Fruit fly (Drosophila melanogaster): ENCODE measurements around the gene Wdr37.

Gene Wdr37

dm6 chr3R:18381014-18381512 lies 21.5 kb downstream of the Wdr37 start, which contains the start of gene CG7675 (continued):
- peak; percentile 77 for TF ChIP-seq CG10979 (tag; optimal IDR thresholded peaks at IDR 0.05)
- TF ChIP-seq zfh1 (GFP tag; IDR thresholded peaks at IDR 0.05): no peak
- TF ChIP-seq CG13287 (GFP tag; IDR thresholded peaks at IDR 0.05; ENCODE audit: partially characterized antibody): peak; percentile 24; the same call in 1 of the 2 replicates
- TF ChIP-seq pum (GFP tag; optimal IDR thresholded peaks at IDR 0.05): no peak
- no peak for TF ChIP-seq CG30403 (GFP tag; optimal IDR thresholded peaks at IDR 0.05)
- TF ChIP-seq prd (optimal IDR thresholded peaks at IDR 0.05): no peak
- no peak for TF ChIP-seq prd (GFP tag; IDR thresholded peaks at IDR 0.05)
- no peak for TF ChIP-seq Fer2 (tag; optimal IDR thresholded peaks at IDR 0.05)
- no peak for TF ChIP-seq ewg (GFP tag; optimal IDR thresholded peaks at IDR 0.05)
- no peak for TF ChIP-seq Mad (GFP tag; optimal IDR thresholded peaks at IDR 0.05)
- no peak for TF ChIP-seq zf30C (GFP tag; optimal IDR thresholded peaks at IDR 0.05)
- peak in 1 of 2 experiments; percentile 61 for TF ChIP-seq bsh (GFP tag; optimal IDR thresholded peaks at IDR 0.05)
- peak; percentile 5 for TF ChIP-seq HHEX (GFP tag; optimal IDR thresholded peaks at IDR 0.05)
- no peak for TF ChIP-seq CG7271 (tag; optimal IDR thresholded peaks at IDR 0.05)
- no peak for TF ChIP-seq ro (GFP tag; IDR thresholded peaks at IDR 0.05)
- no peak for TF ChIP-seq CG8478 (optimal IDR thresholded peaks at IDR 0.05)
- TF ChIP-seq CG15601 (tag; optimal IDR thresholded peaks at IDR 0.05): no peak
- TF ChIP-seq Trl (optimal IDR thresholded peaks at IDR 0.05): peak; percentile 20 to 26
- TF ChIP-seq Trl (GFP tag; optimal IDR thresholded peaks at IDR 0.05): no peak
- no peak for TF ChIP-seq CG30020 (tag; optimal IDR thresholded peaks at IDR 0.05)
- TF ChIP-seq CG1529 (GFP tag; optimal IDR thresholded peaks at IDR 0.05): no peak
- no peak for TF ChIP-seq Sox102F (GFP tag; optimal IDR thresholded peaks at IDR 0.05)
- no peak for TF ChIP-seq Dll (GFP tag; IDR thresholded peaks at IDR 0.05; ENCODE audit: partially characterized antibody)
- TF ChIP-seq CG15514 (GFP tag; optimal IDR thresholded peaks at IDR 0.05): peak; percentile 2
- TF ChIP-seq pita (GFP tag; optimal IDR thresholded peaks at IDR 0.05): no peak
- TF ChIP-seq CG34422 (GFP tag; IDR thresholded peaks at IDR 0.05): peak; percentile 60; the same call in 1 of the 3 replicates
- peak; percentile 46 for TF ChIP-seq sens (GFP tag)
- no peak for TF ChIP-seq pho (GFP tag; optimal IDR thresholded peaks at IDR 0.05)
- no peak for TF ChIP-seq CG16779 (GFP tag; IDR thresholded peaks at IDR 0.05)
- TF ChIP-seq CG10147 (GFP tag; optimal IDR thresholded peaks at IDR 0.05): no peak
- peak; percentile 44 for TF ChIP-seq Jarid2 (GFP tag; optimal IDR thresholded peaks at IDR 0.05)
- no peak for TF ChIP-seq ranshi (GFP tag; IDR thresholded peaks at IDR 0.05)
- TF ChIP-seq CG6813 (GFP tag; optimal IDR thresholded peaks at IDR 0.05): no peak
- TF ChIP-seq CG1024 (GFP tag; IDR thresholded peaks at IDR 0.05): no peak
- no peak for TF ChIP-seq CG17361 (GFP tag; IDR thresholded peaks at IDR 0.05)
- TF ChIP-seq CG10543 (GFP tag; optimal IDR thresholded peaks at IDR 0.05): peak; percentile 34
- TF ChIP-seq sd (tag; optimal IDR thresholded peaks at IDR 0.05): peak; percentile 84
- no peak for TF ChIP-seq CG10431 (GFP tag; optimal IDR thresholded peaks at IDR 0.05)
- TF ChIP-seq CoRest (tag; optimal IDR thresholded peaks at IDR 0.05): no peak
- no peak for TF ChIP-seq fru (optimal IDR thresholded peaks at IDR 0.05)
- no peak for TF ChIP-seq CG30431 (GFP tag; optimal IDR thresholded peaks at IDR 0.05)
- TF ChIP-seq CG11456 (GFP tag; IDR thresholded peaks at IDR 0.05): no peak
- TF ChIP-seq CG1832 (GFP tag; optimal IDR thresholded peaks at IDR 0.05): no peak
- no peak for TF ChIP-seq Aef1 (GFP tag; IDR thresholded peaks at IDR 0.05)
- TF ChIP-seq kni (GFP tag; optimal IDR thresholded peaks at IDR 0.05): peak; percentile 79
- TF ChIP-seq CG11696 (GFP tag; IDR thresholded peaks at IDR 0.05): no peak
- TF ChIP-seq sisA (GFP tag; IDR thresholded peaks at IDR 0.05): no peak
- no peak for TF ChIP-seq Hr51 (GFP tag; optimal IDR thresholded peaks at IDR 0.05)
- TF ChIP-seq ftz-f1 (GFP tag; optimal IDR thresholded peaks at IDR 0.05): peak; percentile 20
- TF ChIP-seq Xrp1 (GFP tag; IDR thresholded peaks at IDR 0.05): no peak
- peak; percentile 93 for TF ChIP-seq Deaf1 (tag; optimal IDR thresholded peaks at IDR 0.05)
- no peak for TF ChIP-seq CG4360 (GFP tag; IDR thresholded peaks at IDR 0.05)
